Worm (Caenorhabditis elegans) whole organism, L3 larva: ENCODE results near the gene Y46H3A.4.

ENCODE experiments used
- R02D3.7 ChIP-seq: fragments of 150-350 bp; optimal IDR thresholded peaks from 2 replicates; lab custom pipeline; 2014; ENCODE audit warnings: missing biosample characterization, missing genetic modification characterization
- ZK546.5 ChIP-seq: sonication (generic microtip); optimal IDR thresholded peaks from 2 replicates; lab custom pipeline; 2017; ENCODE audit warnings: missing biosample characterization, missing genetic modification characterization
- aly-2 ChIP-seq: fragments of 150-350 bp; optimal IDR thresholded peaks from 2 replicates; lab custom pipeline; 2014; ENCODE audit warnings: missing biosample characterization, missing genetic modification characterization
- ama-1 ChIP-seq: fragments of 150-350 bp; optimal IDR thresholded peaks from 2 replicates; lab custom pipeline; 2018
- ceh-16 ChIP-seq: sonication (generic microtip); optimal IDR thresholded peaks from 2 replicates; lab custom pipeline; 2017; ENCODE audit warnings: missing biosample characterization, missing genetic modification characterization
- ceh-82 ChIP-seq: fragments of 150-350 bp; optimal IDR thresholded peaks from 2 replicates; lab custom pipeline; 2014; ENCODE audit warnings: missing biosample characterization, missing genetic modification characterization
- ceh-9 ChIP-seq: sonication (generic microtip); optimal IDR thresholded peaks from 2 replicates; lab custom pipeline; 2018; ENCODE audit warnings: missing biosample characterization, missing genetic modification characterization
- daf-12 ChIP-seq: fragments of 150-350 bp; optimal IDR thresholded peaks from 2 replicates; lab custom pipeline; 2014; ENCODE audit warnings: missing biosample characterization, missing genetic modification reagents, missing genetic modification characterization
- egl-27 ChIP-seq: sonication (generic microtip); optimal IDR thresholded peaks from 4 replicates; lab custom pipeline; 2017; ENCODE audit warnings: missing biosample characterization, missing genetic modification reagents, missing genetic modification characterization
- elt-1 ChIP-seq: fragments of 150-350 bp; optimal IDR thresholded peaks from 2 replicates; lab custom pipeline; 2014; ENCODE audit warnings: missing biosample characterization, missing genetic modification characterization
- elt-2 ChIP-seq: sonication (generic microtip); optimal IDR thresholded peaks from 2 replicates; lab custom pipeline; 2016; ENCODE audit warnings: missing genetic modification reagents, mild to moderate bottlenecking, missing genetic modification characterization, missing compliant biosample characterization
- elt-3 ChIP-seq, 3 experiments: fragments of 150-350 bp in 1 of 3; sonication (generic microtip) in 2 of 3; optimal IDR thresholded peaks; 2 replicates in 2 of 3; 4 replicates in 1 of 3; lab custom pipeline; 2014 to 2017; ENCODE audit warnings: missing biosample characterization in 3 of 3, missing genetic modification characterization in 3 of 3
- fkh-10 ChIP-seq: sonication (generic microtip); optimal IDR thresholded peaks from 2 replicates; lab custom pipeline; 2017; ENCODE audit warnings: missing biosample characterization, missing genetic modification reagents, missing genetic modification characterization
- fkh-2 ChIP-seq: fragments of 150-350 bp; optimal IDR thresholded peaks from 2 replicates; lab custom pipeline; 2014; ENCODE audit warnings: missing biosample characterization, missing genetic modification reagents, missing genetic modification characterization
- fos-1 ChIP-seq: fragments of 150-350 bp; optimal IDR thresholded peaks from 2 replicates; lab custom pipeline; 2014; ENCODE audit warnings: missing biosample characterization, missing genetic modification characterization
- hmg-11 ChIP-seq: sonication (generic microtip); optimal IDR thresholded peaks from 2 replicates; lab custom pipeline; 2016; ENCODE audit warnings: missing genetic modification characterization, missing compliant biosample characterization
- jun-1 ChIP-seq: fragments of 150-350 bp; optimal IDR thresholded peaks from 2 replicates; lab custom pipeline; 2014; ENCODE audit warnings: missing biosample characterization, missing genetic modification reagents, missing genetic modification characterization
- lin-15B ChIP-seq: fragments of 150-350 bp; optimal IDR thresholded peaks from 2 replicates; lab custom pipeline; 2014; ENCODE audit warnings: missing biosample characterization, missing genetic modification characterization
- lin-39 ChIP-seq: fragments of 150-350 bp; optimal IDR thresholded peaks from 2 replicates; lab custom pipeline; 2018; ENCODE audit warnings: missing biosample characterization, missing genetic modification reagents, missing genetic modification characterization
- lsy-12 ChIP-seq: sonication (generic microtip); optimal IDR thresholded peaks from 2 replicates; lab custom pipeline; 2016; ENCODE audit warnings: mild to moderate bottlenecking, missing genetic modification characterization, missing compliant biosample characterization
- mdl-1 ChIP-seq: fragments of 150-350 bp; optimal IDR thresholded peaks from 2 replicates; lab custom pipeline; 2014; ENCODE audit warnings: missing biosample characterization, missing genetic modification characterization
- mml-1 ChIP-seq: fragments of 150-350 bp; sonication (generic microtip); optimal IDR thresholded peaks from 3 replicates; lab custom pipeline; 2014; ENCODE audit warnings: missing biosample characterization, missing genetic modification characterization
- nhr-11 ChIP-seq: fragments of 150-350 bp; optimal IDR thresholded peaks from 2 replicates; lab custom pipeline; 2014; ENCODE audit warnings: missing biosample characterization, missing genetic modification characterization
- nhr-23 ChIP-seq: fragments of 150-350 bp; optimal IDR thresholded peaks from 2 replicates; lab custom pipeline; 2014; ENCODE audit warnings: missing biosample characterization, missing genetic modification reagents, missing genetic modification characterization
- nhr-237 ChIP-seq: fragments of 150-350 bp; optimal IDR thresholded peaks from 2 replicates; lab custom pipeline; 2014; ENCODE audit warnings: missing biosample characterization, missing genetic modification characterization
- nhr-25 ChIP-seq: sonication (generic microtip); optimal IDR thresholded peaks from 2 replicates; lab custom pipeline; 2017; ENCODE audit warnings: missing biosample characterization, missing genetic modification characterization
- nhr-28 ChIP-seq: fragments of 150-350 bp; optimal IDR thresholded peaks from 2 replicates; lab custom pipeline; 2014; ENCODE audit warnings: missing biosample characterization, missing genetic modification characterization
- nhr-76 ChIP-seq: fragments of 150-350 bp; sonication (generic microtip); optimal IDR thresholded peaks from 5 replicates; lab custom pipeline; 2014; ENCODE audit warnings: missing biosample characterization, missing genetic modification characterization
- nhr-77 ChIP-seq: fragments of 150-350 bp; optimal IDR thresholded peaks from 2 replicates; lab custom pipeline; 2014; ENCODE audit warnings: missing biosample characterization, missing genetic modification characterization
- pqm-1 ChIP-seq: fragments of 150-350 bp; optimal IDR thresholded peaks from 2 replicates; lab custom pipeline; 2017; ENCODE audit warnings: missing biosample characterization, missing genetic modification characterization, inconsistent platforms
- skn-1 ChIP-seq: fragments of 150-350 bp; optimal IDR thresholded peaks from 2 replicates; lab custom pipeline; 2014; ENCODE audit warnings: missing biosample characterization, missing genetic modification characterization
- snpc-4 ChIP-seq: fragments of 150-350 bp; optimal IDR thresholded peaks from 2 replicates; lab custom pipeline; 2014; ENCODE audit warnings: missing biosample characterization, missing genetic modification characterization
- tbx-2 ChIP-seq: sonication (generic microtip); optimal IDR thresholded peaks from 2 replicates; lab custom pipeline; 2016; ENCODE audit warnings: mild to moderate bottlenecking, missing genetic modification characterization, missing compliant biosample characterization
- unc-62 ChIP-seq: fragments of 150-350 bp; sonication (generic microtip); optimal IDR thresholded peaks from 4 replicates; lab custom pipeline; 2014; ENCODE audit warnings: missing biosample characterization, missing genetic modification reagents, missing genetic modification characterization
- ztf-11 ChIP-seq: fragments of 150-350 bp; optimal IDR thresholded peaks from 2 replicates; lab custom pipeline; 2014; ENCODE audit warnings: missing biosample characterization, missing genetic modification characterization

The Y46H3A.4 gene

ce11 chrV:1811035-1811434 is at the start of gene Y46H3A.4:
Gene Y46H3A.4, minus strand, starts transcription at chrV:1811135.
- TF ChIP-seq egl-27 (tag; lab: Kevin White, UChicago) (no peak), ama-1 (lab: Kevin White, UChicago) (no peak), elt-2 (tag; lab: Kevin White, UChicago) (no peak), tbx-2 (no peak), hmg-11 (tag; lab: Kevin White, UChicago) (no peak), fos-1 (tag; lab: Kevin White, UChicago) (no peak), unc-62 (GFP tag; lab: Kevin White, UChicago) (no peak), nhr-25 (no peak)

- TF ChIP-seq R02D3.7 (tag; lab: Kevin White, UChicago) (no peak), nhr-28 (tag; lab: Kevin White, UChicago) (no peak), nhr-76 (tag; lab: Kevin White, UChicago) (no peak), nhr-25 (no peak), fkh-2 (no peak), ZK546.5 (tag; lab: Kevin White, UChicago) (no peak)
Observed at ce11 chrV:1857840-1858239, 46.9 kb upstream of the Y46H3A.4 start.

DNA sequence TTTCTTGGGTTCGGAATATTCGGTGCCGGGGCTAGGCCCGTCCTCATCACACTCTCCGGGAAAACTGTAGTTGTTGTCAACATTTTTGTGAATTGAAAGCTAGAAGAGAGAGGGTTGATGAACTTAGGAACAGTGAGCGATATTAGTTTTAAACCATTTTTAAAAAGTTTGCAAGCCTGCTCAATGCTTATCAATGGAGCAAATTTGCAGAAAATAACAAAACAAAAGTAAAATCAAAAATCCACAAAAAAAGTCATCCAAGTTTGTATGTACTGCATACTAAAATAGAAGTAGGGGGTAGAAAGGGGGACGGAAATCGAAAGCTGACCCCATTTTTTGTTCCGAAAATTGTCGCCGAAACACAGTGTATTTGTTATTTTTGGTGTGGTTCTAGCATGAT is 45.2 kb upstream of the Y46H3A.4 start, which contains the start of gene T10B5.10:
Gene T10B5.10 (minus strand): TSS at position 101 of the 400 bp plus-strand sequence.
- TF ChIP-seq skn-1 (tag; lab: Kevin White, UChicago) (no peak), ceh-9 (tag; lab: Kevin White, UChicago) (no peak), jun-1 (no peak), ceh-16 (tag; lab: Kevin White, UChicago) (no peak), R02D3.7 (tag; lab: Kevin White, UChicago) (no peak), elt-3 (tag; optimal IDR thresholded peaks at IDR 0.05; lab: Kevin White, UChicago) (no peak), nhr-77 (tag; lab: Kevin White, UChicago) (no peak), ceh-82 (tag; lab: Kevin White, UChicago) (no peak), nhr-76 (tag; lab: Kevin White, UChicago) (no peak), fkh-10 (GFP tag; lab: Kevin White, UChicago) (no peak), snpc-4 (tag; lab: Kevin White, UChicago) (no peak), ztf-11 (no peak), ama-1 (lab: Kevin White, UChicago) (no peak), mdl-1 (tag; lab: Kevin White, UChicago) (no peak), lsy-12 (tag; lab: Kevin White, UChicago) (no peak)

ce11 chrV:1855087-1855486 is 44.2 kb upstream of the Y46H3A.4 start:
- TF ChIP-seq lin-39 (tag; lab: Kevin White, UChicago) (peak; percentile 3), nhr-23 (peak; percentile 90), snpc-4 (tag; lab: Kevin White, UChicago) (no peak), nhr-25 (peak; percentile 52), elt-1 (tag; lab: Kevin White, UChicago) (no peak)

ce11 chrV:1848590-1848989 is 37.7 kb upstream of the Y46H3A.4 start:
- TF ChIP-seq nhr-25 (no peak), mml-1 (tag; lab: Kevin White, UChicago) (no peak), hmg-11 (tag; lab: Kevin White, UChicago) (no peak), ceh-9 (tag; lab: Kevin White, UChicago) (no peak), daf-12 (no peak), nhr-237 (tag; lab: Kevin White, UChicago) (no peak), skn-1 (tag; lab: Kevin White, UChicago) (no peak), ama-1 (lab: Kevin White, UChicago) (no peak), fkh-10 (GFP tag; lab: Kevin White, UChicago) (no peak), elt-1 (tag; lab: Kevin White, UChicago) (no peak), lin-15B (tag; lab: Kevin White, UChicago) (no peak), nhr-11 (no peak), jun-1 (no peak), pqm-1 (tag; lab: Kevin White, UChicago) (no peak), aly-2 (no peak), egl-27 (tag; lab: Kevin White, UChicago) (no peak), nhr-76 (tag; lab: Kevin White, UChicago) (no peak), elt-3 (tag; optimal IDR thresholded peaks at IDR 0.05; lab: Kevin White, UChicago) (no peak)
